Fruit fly (Drosophila melanogaster) S2 (cell line): ENCODE results near the gene Reck.

Experiments
- CG8478 ChIP-seq: fragments of >200 bp; optimal IDR thresholded peaks from 2 replicates; lab custom pipeline; 2018
- CTCF ChIP-seq, 2 experiments: fragments of >200 bp; optimal IDR thresholded peaks; 2 replicates each; lab custom pipeline; 2018

DNA sequence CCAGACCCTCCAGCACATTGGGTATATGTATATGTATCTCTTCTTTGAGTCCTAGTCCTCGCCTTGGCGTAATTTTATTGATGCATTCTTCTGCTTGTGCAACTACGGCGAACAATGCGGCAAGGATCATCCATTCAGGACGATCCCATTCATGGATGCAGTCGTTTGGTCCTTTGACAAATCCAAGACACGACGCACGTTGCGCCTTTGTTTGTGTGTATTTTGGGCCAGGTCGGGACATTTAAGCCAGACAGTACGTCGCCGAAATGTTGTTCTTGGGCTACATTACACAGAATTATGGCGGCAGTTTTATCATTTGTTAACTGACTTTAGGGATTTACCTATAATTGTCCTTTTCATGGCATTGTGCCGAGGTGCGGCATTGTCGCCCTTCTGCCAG, 31.3 kb upstream of the Reck start:
- TF ChIP-seq CTCF (optimal IDR thresholded peaks at IDR 0.05; lab: Kevin White, UChicago) (no peak), CG8478 (no peak)
